Worm (Caenorhabditis elegans): ENCODE results near the gene fbxa-78.

- TF ChIP-seq nhr-84 (tag; optimal IDR thresholded peaks at IDR 0.05) (no peak), aly-2 (tag; optimal IDR thresholded peaks at IDR 0.05) (no peak), nhr-12 (tag; optimal IDR thresholded peaks at IDR 0.05) (no peak)
Observed at ce11 chrIII:1207852-1208251, 50.4 kb downstream of the fbxa-78 start, which contains the start of gene orc-3.

Measured in whole organism, L1 larva.